Fruit fly (Drosophila melanogaster) whole organism, embryonic: ENCODE data around the gene pit.

Experiments used
- Asciz ChIP-seq: fragments of 200-800 bp; sonication (Bioruptor generic); optimal IDR thresholded peaks from 2 replicates; lab custom pipeline; 2017; ENCODE audit warnings: missing biosample characterization, mild to moderate bottlenecking, missing genetic modification characterization, missing genetic modification reagents
- CG10979 ChIP-seq: fragments of 200-800 bp; sonication (Bioruptor generic); optimal IDR thresholded peaks from 2 replicates; lab custom pipeline; 2018; ENCODE audit warnings: missing biosample characterization, mild to moderate bottlenecking, missing genetic modification characterization, moderate library complexity
- CG11247 ChIP-seq: fragments of 200-800 bp; sonication (Bioruptor generic); IDR thresholded peaks from 2 replicates; pipeline ENCODE4 v1.3.6; 2022; ENCODE audit warnings: missing biosample characterization, missing genetic modification characterization
- CG12744 ChIP-seq: fragments of 200-800 bp; sonication (Bioruptor generic); optimal IDR thresholded peaks from 2 replicates; lab custom pipeline; 2016; ENCODE audit warnings: missing biosample characterization, missing genetic modification characterization
- CG12942 ChIP-seq: fragments of 200-800 bp; sonication (Bioruptor generic); optimal IDR thresholded peaks from 3 replicates; lab custom pipeline; 2016; ENCODE audit warnings: missing biosample characterization, missing genetic modification characterization
- CG14965 ChIP-seq: fragments of 200-800 bp; sonication (Bioruptor generic); optimal IDR thresholded peaks from 2 replicates; lab custom pipeline; 2016; ENCODE audit warnings: missing biosample characterization, missing genetic modification characterization, borderline replicate concordance
- CG15269 ChIP-seq: fragments of 200-800 bp; sonication (Bioruptor generic); optimal IDR thresholded peaks from 2 replicates; lab custom pipeline; 2018; ENCODE audit warnings: missing biosample characterization, mild to moderate bottlenecking, missing genetic modification characterization, moderate library complexity
- CG17359 ChIP-seq: fragments of 200-800 bp; sonication (Bioruptor generic); optimal IDR thresholded peaks from 3 replicates; lab custom pipeline; 2018; ENCODE audit warnings: missing biosample characterization, mild to moderate bottlenecking, missing genetic modification characterization, moderate library complexity
- CG17385 ChIP-seq: fragments of 200-800 bp; sonication (Bioruptor generic); optimal IDR thresholded peaks from 3 replicates; lab custom pipeline; 2018; ENCODE audit warnings: missing biosample characterization, mild to moderate bottlenecking, missing genetic modification characterization
- CG2120 ChIP-seq: fragments of 200-800 bp; sonication (Bioruptor generic); optimal IDR thresholded peaks from 3 replicates; lab custom pipeline; 2016; ENCODE audit warnings: missing biosample characterization, missing genetic modification characterization
- CG2199 ChIP-seq: fragments of 200-800 bp; sonication (Bioruptor generic); IDR thresholded peaks from 3 replicates; pipeline ENCODE4 v1.3.6; 2022; ENCODE audit warnings: missing biosample characterization, missing genetic modification characterization
- CG33213 ChIP-seq: fragments of 200-800 bp; sonication (Bioruptor generic); optimal IDR thresholded peaks from 3 replicates; lab custom pipeline; 2016; ENCODE audit warnings: missing biosample characterization, missing genetic modification characterization
- CG34376 ChIP-seq: fragments of 200-800 bp; sonication (Bioruptor generic); optimal IDR thresholded peaks from 2 replicates; lab custom pipeline; 2018; ENCODE audit warnings: missing biosample characterization, mild to moderate bottlenecking, missing genetic modification characterization
- CG4730 ChIP-seq: fragments of 200-800 bp; sonication (Bioruptor generic); IDR thresholded peaks from 2 replicates; pipeline ENCODE4 v1.3.6; 2022; ENCODE audit warnings: missing biosample characterization, missing genetic modification characterization
- CG7987 ChIP-seq: fragments of 200-800 bp; sonication (Bioruptor generic); optimal IDR thresholded peaks from 2 replicates; lab custom pipeline; 2018; ENCODE audit warnings: missing biosample characterization, mild to moderate bottlenecking, missing genetic modification characterization, moderate library complexity
- CG9215 ChIP-seq: fragments of 200-800 bp; sonication (Bioruptor generic); IDR thresholded peaks from 2 replicates; pipeline ENCODE4 v1.3.6; 2022; ENCODE audit warnings: missing biosample characterization, missing genetic modification characterization
- CHES-1-like ChIP-seq: fragments of 200-800 bp; sonication (Bioruptor generic); optimal IDR thresholded peaks from 2 replicates; lab custom pipeline; 2016; ENCODE audit warnings: missing biosample characterization, missing genetic modification characterization
- CoRest ChIP-seq: fragments of 200-800 bp; sonication (Bioruptor generic); optimal IDR thresholded peaks from 3 replicates; lab custom pipeline; 2018; ENCODE audit warnings: missing biosample characterization, mild to moderate bottlenecking, missing genetic modification characterization, moderate library complexity
- Dbx ChIP-seq: fragments of 200-800 bp; sonication (Bioruptor generic); IDR thresholded peaks from 3 replicates; pipeline ENCODE4 v1.3.6; 2022; ENCODE audit warnings: missing biosample characterization, missing genetic modification characterization
- Dip3 ChIP-seq: fragments of 200-800 bp; sonication (Bioruptor generic); optimal IDR thresholded peaks from 3 replicates; lab custom pipeline; 2016; ENCODE audit warnings: missing biosample characterization, missing genetic modification characterization
- Gsc ChIP-seq: fragments of 200-800 bp; sonication (Bioruptor generic); IDR thresholded peaks from 2 replicates; pipeline ENCODE4 v1.3.6; 2022; ENCODE audit warnings: missing biosample characterization, missing genetic modification characterization
- HLHmδ ChIP-seq: fragments of 200-800 bp; sonication (Bioruptor generic); optimal IDR thresholded peaks from 2 replicates; lab custom pipeline; 2018; ENCODE audit warnings: missing biosample characterization, mild to moderate bottlenecking, missing genetic modification characterization, moderate library complexity
- Hey ChIP-seq: fragments of 200-800 bp; sonication (Bioruptor generic); optimal IDR thresholded peaks from 3 replicates; lab custom pipeline; 2018; ENCODE audit warnings: missing biosample characterization, mild to moderate bottlenecking, missing genetic modification characterization
- Hr51 ChIP-seq, 2 experiments: fragments of 200-800 bp; sonication (Bioruptor generic); optimal IDR thresholded peaks; 2 replicates in 1 of 2; 3 replicates in 1 of 2; lab custom pipeline; 2016 to 2018; ENCODE audit warnings: missing biosample characterization in 2 of 2, missing genetic modification characterization in 2 of 2, mild to moderate bottlenecking in 1 of 2, moderate library complexity in 1 of 2
- MESR4 ChIP-seq: fragments of 200-800 bp; sonication (Bioruptor generic); optimal IDR thresholded peaks from 2 replicates; lab custom pipeline; 2018; ENCODE audit warnings: missing biosample characterization, mild to moderate bottlenecking, missing genetic modification characterization, moderate library complexity
- Mad ChIP-seq: fragments of 200-800 bp; sonication (Bioruptor generic); optimal IDR thresholded peaks from 2 replicates; lab custom pipeline; 2016; ENCODE audit warnings: missing biosample characterization, missing genetic modification characterization
- Myb ChIP-seq: fragments of 200-800 bp; sonication (Bioruptor generic); optimal IDR thresholded peaks from 2 replicates; lab custom pipeline; 2016; ENCODE audit warnings: missing biosample characterization, missing genetic modification characterization
- NC2α ChIP-seq: fragments of 200-800 bp; sonication (Bioruptor generic); optimal IDR thresholded peaks from 2 replicates; lab custom pipeline; 2016; ENCODE audit warnings: missing biosample characterization, missing genetic modification characterization
- Oaz ChIP-seq: fragments of 200-800 bp; sonication (Bioruptor generic); IDR thresholded peaks from 2 replicates; pipeline ENCODE4 v1.3.6; 2022; ENCODE audit warnings: missing biosample characterization, missing genetic modification characterization
- Rfx ChIP-seq: fragments of 200-800 bp; sonication (Bioruptor generic); IDR thresholded peaks from 2 replicates; pipeline ENCODE4 v1.3.6; 2022; ENCODE audit warnings: missing biosample characterization, missing genetic modification characterization
- Scr ChIP-seq: fragments of 200-800 bp; sonication (Bioruptor generic); IDR thresholded peaks from 2 replicates; pipeline ENCODE4 v1.3.6; 2022; ENCODE audit warnings: missing biosample characterization, missing genetic modification characterization; ENCODE audit not compliant: partially characterized antibody
- Side ChIP-seq: fragments of 200-800 bp; sonication (Bioruptor generic); optimal IDR thresholded peaks from 2 replicates; lab custom pipeline; 2016; ENCODE audit warnings: missing biosample characterization, missing genetic modification characterization
- Spps ChIP-seq: fragments of 200-800 bp; sonication (Bioruptor generic); optimal IDR thresholded peaks from 2 replicates; lab custom pipeline; 2018; ENCODE audit warnings: missing biosample characterization, mild to moderate bottlenecking, missing genetic modification characterization
- TFAM ChIP-seq: fragments of 200-800 bp; sonication (Bioruptor generic); optimal IDR thresholded peaks from 2 replicates; lab custom pipeline; 2017; ENCODE audit warnings: missing biosample characterization, missing genetic modification characterization, inconsistent platforms
- Trl ChIP-seq, 3 experiments: fragments of >200 bp in 2 of 3; fragments of 200-800 bp in 1 of 3; sonication (Bioruptor generic) in 1 of 3; optimal IDR thresholded peaks; 2 replicates in 1 of 3; 3 replicates in 2 of 3; lab custom pipeline; 2016 to 2017; ENCODE audit warnings: missing biosample characterization in 1 of 3, missing genetic modification characterization in 1 of 3
- ab ChIP-seq: fragments of 200-800 bp; sonication (Bioruptor generic); optimal IDR thresholded peaks from 2 replicates; lab custom pipeline; 2016; ENCODE audit warnings: missing biosample characterization, missing genetic modification characterization
- aop ChIP-seq: fragments of 200-800 bp; sonication (Bioruptor generic); IDR thresholded peaks from 2 replicates; pipeline ENCODE4 v1.3.6; 2022; ENCODE audit warnings: missing biosample characterization, missing genetic modification characterization
- ci ChIP-seq: fragments of 200-800 bp; sonication (Bioruptor generic); IDR thresholded peaks from 3 replicates; pipeline ENCODE4 v1.3.6; 2022; ENCODE audit warnings: missing biosample characterization, missing genetic modification characterization
- croc ChIP-seq: fragments of 200-800 bp; sonication (Bioruptor generic); conservative IDR thresholded peaks from 3 replicates; pipeline ENCODE4 v1.3.6; 2022; ENCODE audit warnings: missing biosample characterization, missing genetic modification characterization
- eyg ChIP-seq: fragments of 200-800 bp; sonication (Bioruptor generic); optimal IDR thresholded peaks from 3 replicates; lab custom pipeline; 2016; ENCODE audit warnings: missing biosample characterization, missing genetic modification characterization
- fd64A ChIP-seq: fragments of 200-800 bp; sonication (Bioruptor generic); optimal IDR thresholded peaks from 3 replicates; lab custom pipeline; 2018; ENCODE audit warnings: missing biosample characterization, mild to moderate bottlenecking, missing genetic modification characterization
- ftz-f1 ChIP-seq: fragments of 200-800 bp; sonication (Bioruptor generic); optimal IDR thresholded peaks from 2 replicates; lab custom pipeline; 2016; ENCODE audit warnings: missing biosample characterization, missing genetic modification characterization
- gcm ChIP-seq: fragments of 200-800 bp; sonication (Bioruptor generic); optimal IDR thresholded peaks from 2 replicates; lab custom pipeline; 2019; ENCODE audit warnings: missing biosample characterization, mild to moderate bottlenecking, missing genetic modification characterization, moderate library complexity
- h ChIP-seq: fragments of >200 bp; optimal IDR thresholded peaks from 2 replicates; lab custom pipeline; 2017
- inv ChIP-seq: fragments of 200-800 bp; sonication (Bioruptor generic); IDR thresholded peaks from 2 replicates; pipeline ENCODE4 v1.3.6; 2022; ENCODE audit warnings: missing biosample characterization, missing genetic modification characterization; ENCODE audit not compliant: partially characterized antibody
- kay ChIP-seq: fragments of 200-800 bp; sonication (Bioruptor generic); optimal IDR thresholded peaks from 2 replicates; lab custom pipeline; 2016; ENCODE audit warnings: missing biosample characterization, missing genetic modification characterization
- nau ChIP-seq: fragments of 200-800 bp; sonication (Bioruptor generic); optimal IDR thresholded peaks from 3 replicates; lab custom pipeline; 2017; ENCODE audit warnings: missing biosample characterization, mild to moderate bottlenecking, missing genetic modification characterization, missing genetic modification reagents
- scrt ChIP-seq: fragments of 200-800 bp; sonication (Bioruptor generic); optimal IDR thresholded peaks from 2 replicates; lab custom pipeline; 2018; ENCODE audit warnings: missing biosample characterization, mild to moderate bottlenecking, missing genetic modification characterization, moderate library complexity
- sens-2 ChIP-seq: fragments of 200-800 bp; sonication (Bioruptor generic); IDR thresholded peaks from 2 replicates; pipeline ENCODE4 v1.3.6; 2022; ENCODE audit warnings: missing biosample characterization, missing genetic modification characterization
- shn ChIP-seq: fragments of 200-800 bp; sonication (Bioruptor generic); optimal IDR thresholded peaks from 3 replicates; lab custom pipeline; 2016; ENCODE audit warnings: missing biosample characterization, missing genetic modification characterization
- sisA ChIP-seq: fragments of 200-800 bp; sonication (Bioruptor generic); IDR thresholded peaks from 2 replicates; pipeline ENCODE4 v1.3.6; 2022; ENCODE audit warnings: missing biosample characterization, missing genetic modification characterization
- tna ChIP-seq: fragments of 200-800 bp; sonication (Bioruptor generic); IDR thresholded peaks from 2 replicates; pipeline ENCODE4 v1.3.6; 2022; ENCODE audit warnings: missing biosample characterization, missing genetic modification characterization; ENCODE audit not compliant: partially characterized antibody

pit gene

DNA sequence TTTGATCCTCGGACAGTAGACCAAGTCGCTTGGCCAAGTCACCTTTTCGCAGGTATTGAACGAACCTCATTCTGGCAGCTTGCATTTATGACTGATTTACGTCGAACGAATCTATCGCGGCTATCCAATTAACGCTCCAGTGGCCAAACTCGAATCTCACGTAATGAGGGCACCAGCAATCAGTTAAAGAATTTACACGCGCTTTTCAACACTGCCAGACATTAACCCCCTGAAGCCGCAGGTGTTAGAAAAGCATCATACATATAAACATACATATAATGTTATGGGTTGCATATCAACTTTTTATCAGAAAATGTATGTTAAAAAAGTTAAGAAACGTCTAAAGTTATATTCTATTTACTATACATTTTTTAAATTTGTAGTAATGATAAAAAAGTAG, 8.8 kb upstream of the pit start, which contains the start of gene CG6028 (continued):
- peak; percentile 31; the same call in 1 of the 3 replicates for TF ChIP-seq ci
- no peak; the same call in 1 of the 2 replicates for TF ChIP-seq Scr
- peak; percentile 16 for TF ChIP-seq CHES-1-like (GFP tag; lab: Kevin White, UChicago)
- TF ChIP-seq nau = no peak
- no peak for TF ChIP-seq Oaz (GFP tag; lab: Robert Waterston, UW)
- TF ChIP-seq CG12744 (GFP tag; lab: Kevin White, UChicago) = no peak
- no peak for TF ChIP-seq CG12942 (GFP tag; lab: Kevin White, UChicago)
- no peak for TF ChIP-seq CG11247 (GFP tag; lab: Robert Waterston, UW)
- TF ChIP-seq ftz-f1 (GFP tag; lab: Kevin White, UChicago) = no peak
- TF ChIP-seq CG17385 (GFP tag; lab: Kevin White, UChicago) = peak; percentile 5
- no peak for TF ChIP-seq aop (GFP tag; lab: Robert Waterston, UW)
- TF ChIP-seq CG10979 (tag; lab: Kevin White, UChicago) = no peak
- peak; percentile 21 for TF ChIP-seq kay (GFP tag; lab: Kevin White, UChicago)
- TF ChIP-seq CG7987 (GFP tag; lab: Kevin White, UChicago) = no peak
- peak; percentile 5 for TF ChIP-seq Dip3 (GFP tag; lab: Kevin White, UChicago)
- TF ChIP-seq CG15269 (tag; lab: Kevin White, UChicago) = peak; percentile 18
- no peak for TF ChIP-seq Gsc (GFP tag; lab: Robert Waterston, UW)
- no peak for TF ChIP-seq scrt (GFP tag; lab: Kevin White, UChicago)
- no peak for TF ChIP-seq CoRest
- no peak for TF ChIP-seq fd64A (GFP tag; lab: Kevin White, UChicago)
- peak in 1 of 2 experiments; percentile 6 for TF ChIP-seq Hr51 (GFP tag; optimal IDR thresholded peaks at IDR 0.05; lab: Kevin White, UChicago)
- no peak for TF ChIP-seq CG9215 (GFP tag; lab: Robert Waterston, UW)
- TF ChIP-seq Hey = no peak
- peak; percentile 68 for TF ChIP-seq Rfx (GFP tag; lab: Robert Waterston, UW)
- no peak for TF ChIP-seq sisA
- no peak for TF ChIP-seq Myb (GFP tag; lab: Kevin White, UChicago)
- no peak for TF ChIP-seq Asciz (GFP tag; lab: Kevin White, UChicago)
- no peak for TF ChIP-seq NC2α (GFP tag; lab: Kevin White, UChicago)
- TF ChIP-seq sens-2 (GFP tag; lab: Robert Waterston, UW) = no peak
- TF ChIP-seq shn (GFP tag; lab: Kevin White, UChicago) = peak; percentile 1
- TF ChIP-seq inv (GFP tag; lab: Robert Waterston, UW) = no peak
- no peak for TF ChIP-seq CG14965 (GFP tag; lab: Kevin White, UChicago)
- no peak for TF ChIP-seq CG34376 (GFP tag; lab: Kevin White, UChicago)
- TF ChIP-seq CG2199 (GFP tag; lab: Robert Waterston, UW) = no peak
- TF ChIP-seq gcm (GFP tag; lab: Kevin White, UChicago) = no peak
- no peak for TF ChIP-seq TFAM
- no peak for TF ChIP-seq croc
- no peak for TF ChIP-seq HLHmδ (GFP tag; lab: Kevin White, UChicago)
- TF ChIP-seq CG17359 (tag; lab: Kevin White, UChicago) = peak; percentile 6
- TF ChIP-seq h (lab: Kevin White, UChicago) = no peak
- peak; percentile 60 for TF ChIP-seq CG2120 (GFP tag; lab: Kevin White, UChicago)
- peak; percentile 41 for TF ChIP-seq MESR4
- no peak for TF ChIP-seq tna (GFP tag; lab: Robert Waterston, UW)
- TF ChIP-seq Spps (tag; lab: Kevin White, UChicago) = no peak
- no peak for TF ChIP-seq CG4730 (GFP tag; lab: Robert Waterston, UW)
- TF ChIP-seq CG33213 (GFP tag; lab: Kevin White, UChicago) = no peak
- no peak for TF ChIP-seq Mad (GFP tag; lab: Kevin White, UChicago)
- no peak for TF ChIP-seq ab (GFP tag; lab: Kevin White, UChicago)
- TF ChIP-seq Trl (optimal IDR thresholded peaks at IDR 0.05; lab: Kevin White, UChicago) = no peak
- no peak for TF ChIP-seq Trl (GFP tag; optimal IDR thresholded peaks at IDR 0.05; lab: Kevin White, UChicago)
- TF ChIP-seq eyg = no peak
- peak; percentile 45; the same call in 1 of the 3 replicates for TF ChIP-seq Dbx (GFP tag; lab: Robert Waterston, UW)
- peak; percentile 10 for TF ChIP-seq Side (GFP tag; lab: Kevin White, UChicago)
